Fruit fly (Drosophila melanogaster) whole organism, embryonic: ENCODE measurements around the gene Ir7g.

Experiments
- Atf3 ChIP-seq: fragments of 200-800 bp; sonication (Bioruptor generic); optimal IDR thresholded peaks from 3 replicates; lab custom pipeline; 2016; ENCODE audit warnings: missing biosample characterization, missing genetic modification characterization
- Bdp1 ChIP-seq: fragments of 200-800 bp; sonication (Bioruptor generic); optimal IDR thresholded peaks from 3 replicates; lab custom pipeline; 2016; ENCODE audit warnings: missing biosample characterization, missing genetic modification characterization
- CG10147 ChIP-seq: fragments of 200-800 bp; sonication (Bioruptor generic); optimal IDR thresholded peaks from 2 replicates; lab custom pipeline; 2019; ENCODE audit warnings: missing biosample characterization, mild to moderate bottlenecking, missing genetic modification characterization, moderate library complexity
- CG10462 ChIP-seq: fragments of 200-800 bp; sonication (Bioruptor generic); optimal IDR thresholded peaks from 2 replicates; lab custom pipeline; 2016; ENCODE audit warnings: missing biosample characterization, missing genetic modification characterization
- CG12236 ChIP-seq: fragments of 200-800 bp; sonication (Bioruptor generic); optimal IDR thresholded peaks from 2 replicates; lab custom pipeline; 2016; ENCODE audit warnings: missing biosample characterization, missing genetic modification characterization
- CG15269 ChIP-seq: fragments of 200-800 bp; sonication (Bioruptor generic); optimal IDR thresholded peaks from 2 replicates; lab custom pipeline; 2018; ENCODE audit warnings: missing biosample characterization, mild to moderate bottlenecking, missing genetic modification characterization, moderate library complexity
- CG17385 ChIP-seq: fragments of 200-800 bp; sonication (Bioruptor generic); optimal IDR thresholded peaks from 3 replicates; lab custom pipeline; 2018; ENCODE audit warnings: missing biosample characterization, mild to moderate bottlenecking, missing genetic modification characterization
- CG17612 ChIP-seq: fragments of 200-800 bp; sonication (Bioruptor generic); IDR thresholded peaks from 2 replicates; pipeline ENCODE4 v1.3.6; 2022; ENCODE audit warnings: missing biosample characterization, missing genetic modification characterization
- CG18599 ChIP-seq: fragments of 200-800 bp; sonication (Bioruptor generic); optimal IDR thresholded peaks from 3 replicates; lab custom pipeline; 2017; ENCODE audit warnings: missing biosample characterization, missing genetic modification characterization, mild to moderate bottlenecking, moderate library complexity, missing genetic modification reagents
- CG18619 ChIP-seq: fragments of 200-800 bp; sonication (Bioruptor generic); optimal IDR thresholded peaks from 3 replicates; lab custom pipeline; 2017; ENCODE audit warnings: missing biosample characterization, mild to moderate bottlenecking, missing genetic modification characterization
- CG2120 ChIP-seq: fragments of 200-800 bp; sonication (Bioruptor generic); optimal IDR thresholded peaks from 3 replicates; lab custom pipeline; 2016; ENCODE audit warnings: missing biosample characterization, missing genetic modification characterization
- CG32767 ChIP-seq: fragments of 200-800 bp; sonication (Bioruptor generic); IDR thresholded peaks from 2 replicates; pipeline ENCODE4 v1.3.6; 2022; ENCODE audit warnings: missing biosample characterization, missing genetic modification characterization
- CG33557 ChIP-seq: fragments of 200-800 bp; sonication (Bioruptor generic); optimal IDR thresholded peaks from 2 replicates; lab custom pipeline; 2019; ENCODE audit warnings: missing biosample characterization, mild to moderate bottlenecking, missing genetic modification characterization, moderate library complexity
- CG3995 ChIP-seq: fragments of 200-800 bp; sonication (Bioruptor generic); optimal IDR thresholded peaks from 3 replicates; lab custom pipeline; 2016; ENCODE audit warnings: missing biosample characterization, missing genetic modification characterization
- CG4360 ChIP-seq: fragments of 200-800 bp; sonication (Bioruptor generic); IDR thresholded peaks from 2 replicates; pipeline ENCODE4 v1.3.6; 2022; ENCODE audit warnings: missing biosample characterization, missing genetic modification characterization
- CG5245 ChIP-seq: fragments of 200-800 bp; sonication (Bioruptor generic); optimal IDR thresholded peaks from 3 replicates; lab custom pipeline; 2016; ENCODE audit warnings: missing biosample characterization, missing genetic modification characterization
- Camta ChIP-seq: fragments of 200-800 bp; sonication (Bioruptor generic); optimal IDR thresholded peaks from 2 replicates; lab custom pipeline; 2016; ENCODE audit warnings: missing biosample characterization, missing genetic modification characterization
- Dad ChIP-seq: fragments of 200-800 bp; sonication (Bioruptor generic); optimal IDR thresholded peaks from 3 replicates; lab custom pipeline; 2016; ENCODE audit warnings: missing biosample characterization, missing genetic modification characterization
- Dll ChIP-seq: fragments of 200-800 bp; sonication (Bioruptor generic); IDR thresholded peaks from 4 replicates; pipeline ENCODE4 v1.3.6; 2022; ENCODE audit warnings: missing biosample characterization, missing genetic modification characterization; ENCODE audit not compliant: partially characterized antibody
- Elba2 ChIP-seq: fragments of 200-800 bp; sonication (Bioruptor generic); optimal IDR thresholded peaks from 3 replicates; lab custom pipeline; 2016; ENCODE audit warnings: missing biosample characterization, missing genetic modification characterization
- Jarid2 ChIP-seq: fragments of 200-800 bp; sonication (Bioruptor generic); optimal IDR thresholded peaks from 3 replicates; lab custom pipeline; 2017; ENCODE audit warnings: mild to moderate bottlenecking, missing biosample characterization, missing genetic modification reagents, missing genetic modification characterization
- MESR4 ChIP-seq: fragments of 200-800 bp; sonication (Bioruptor generic); optimal IDR thresholded peaks from 2 replicates; lab custom pipeline; 2018; ENCODE audit warnings: missing biosample characterization, mild to moderate bottlenecking, missing genetic modification characterization, moderate library complexity
- NC2β ChIP-seq: fragments of 200-800 bp; sonication (Bioruptor generic); optimal IDR thresholded peaks from 2 replicates; lab custom pipeline; 2016; ENCODE audit warnings: missing biosample characterization, missing genetic modification characterization
- Sox100B ChIP-seq: fragments of 200-800 bp; sonication (Bioruptor generic); optimal IDR thresholded peaks from 3 replicates; lab custom pipeline; 2018; ENCODE audit warnings: missing biosample characterization, mild to moderate bottlenecking, missing genetic modification characterization
- Sox102F ChIP-seq: fragments of 200-800 bp; sonication (Bioruptor generic); optimal IDR thresholded peaks from 2 replicates; lab custom pipeline; 2018; ENCODE audit warnings: missing biosample characterization, mild to moderate bottlenecking, missing genetic modification characterization, moderate library complexity
- Sry-δ ChIP-seq: fragments of 200-800 bp; sonication (Bioruptor generic); optimal IDR thresholded peaks from 2 replicates; lab custom pipeline; 2016; ENCODE audit warnings: missing biosample characterization, missing genetic modification characterization
- Stat92E ChIP-seq, 3 experiments: fragments of >200 bp in 2 of 3; fragments of 200-800 bp in 1 of 3; sonication (Bioruptor generic) in 1 of 3; optimal IDR thresholded peaks; 2 replicates each; lab custom pipeline; 2017 to 2019; ENCODE audit warnings: missing biosample characterization in 3 of 3, missing genetic modification characterization in 3 of 3, mild to moderate bottlenecking in 1 of 3, moderate library complexity in 1 of 3
- ase ChIP-seq: fragments of 200-800 bp; sonication (Bioruptor generic); IDR thresholded peaks from 3 replicates; pipeline ENCODE4 v1.3.6; 2022; ENCODE audit warnings: missing biosample characterization, missing genetic modification characterization
- bigmax ChIP-seq: fragments of 200-800 bp; sonication (Bioruptor generic); optimal IDR thresholded peaks from 2 replicates; lab custom pipeline; 2018; ENCODE audit warnings: missing biosample characterization, mild to moderate bottlenecking, missing genetic modification characterization
- bowl ChIP-seq: fragments of 200-800 bp; sonication (Bioruptor generic); IDR thresholded peaks from 2 replicates; pipeline ENCODE4 v1.3.6; 2022; ENCODE audit warnings: missing biosample characterization, missing genetic modification characterization
- br ChIP-seq: fragments of >200 bp; optimal IDR thresholded peaks from 2 replicates; lab custom pipeline; 2017
- fd64A ChIP-seq: fragments of 200-800 bp; sonication (Bioruptor generic); optimal IDR thresholded peaks from 3 replicates; lab custom pipeline; 2018; ENCODE audit warnings: missing biosample characterization, mild to moderate bottlenecking, missing genetic modification characterization
- fu2 ChIP-seq: fragments of 200-800 bp; sonication (Bioruptor generic); optimal IDR thresholded peaks from 2 replicates; lab custom pipeline; 2016; ENCODE audit warnings: missing biosample characterization, missing genetic modification characterization
- gce ChIP-seq: fragments of 200-800 bp; sonication (Bioruptor generic); IDR thresholded peaks from 3 replicates; pipeline ENCODE4 v1.3.6; 2022; ENCODE audit warnings: missing biosample characterization, missing genetic modification characterization
- gro ChIP-seq: fragments of 200-800 bp; sonication (Bioruptor generic); optimal IDR thresholded peaks from 2 replicates; lab custom pipeline; 2016; ENCODE audit warnings: missing biosample characterization, missing genetic modification characterization
- insv ChIP-seq, 2 experiments: fragments of 200-800 bp; sonication (Bioruptor generic); optimal IDR thresholded peaks; 3 replicates each; lab custom pipeline; 2016 to 2018; ENCODE audit warnings: missing biosample characterization in 2 of 2, missing genetic modification characterization in 2 of 2
- kay ChIP-seq: fragments of 200-800 bp; sonication (Bioruptor generic); optimal IDR thresholded peaks from 2 replicates; lab custom pipeline; 2016; ENCODE audit warnings: missing biosample characterization, missing genetic modification characterization
- oc ChIP-seq: fragments of 200-800 bp; sonication (Bioruptor generic); optimal IDR thresholded peaks from 2 replicates; lab custom pipeline; 2018; ENCODE audit warnings: missing biosample characterization, mild to moderate bottlenecking, missing genetic modification characterization, moderate library complexity
- odd ChIP-seq: fragments of 200-800 bp; sonication (Bioruptor generic); optimal IDR thresholded peaks from 2 replicates; lab custom pipeline; 2017; ENCODE audit warnings: missing biosample characterization, mild to moderate bottlenecking, missing genetic modification characterization
- p53 ChIP-seq: fragments of 200-800 bp; sonication (Bioruptor generic); optimal IDR thresholded peaks from 2 replicates; lab custom pipeline; 2016; ENCODE audit warnings: missing biosample characterization, missing genetic modification characterization
- pho ChIP-seq: fragments of 200-800 bp; sonication (Bioruptor generic); optimal IDR thresholded peaks from 2 replicates; lab custom pipeline; 2016; ENCODE audit warnings: missing biosample characterization, missing genetic modification characterization
- pros ChIP-seq: fragments of 200-800 bp; sonication (Bioruptor generic); optimal IDR thresholded peaks from 3 replicates; lab custom pipeline; 2019; ENCODE audit warnings: missing biosample characterization, mild to moderate bottlenecking, missing genetic modification characterization, moderate library complexity
- pum ChIP-seq: fragments of 200-800 bp; sonication (Bioruptor generic); optimal IDR thresholded peaks from 2 replicates; lab custom pipeline; 2016; ENCODE audit warnings: missing biosample characterization, missing genetic modification characterization
- salm ChIP-seq: fragments of 200-800 bp; sonication (Bioruptor generic); optimal IDR thresholded peaks from 2 replicates; lab custom pipeline; 2018; ENCODE audit warnings: missing biosample characterization, mild to moderate bottlenecking, missing genetic modification characterization
- sim ChIP-seq: fragments of 200-800 bp; sonication (Bioruptor generic); IDR thresholded peaks from 2 replicates; pipeline ENCODE4 v1.3.6; 2022; ENCODE audit warnings: missing biosample characterization, missing genetic modification characterization
- slp2 ChIP-seq: fragments of 200-800 bp; sonication (Bioruptor generic); optimal IDR thresholded peaks from 2 replicates; lab custom pipeline; 2016; ENCODE audit warnings: missing biosample characterization, missing genetic modification characterization
- tap ChIP-seq: fragments of 200-800 bp; optimal IDR thresholded peaks from 3 replicates; lab custom pipeline; 2019; ENCODE audit warnings: missing biosample characterization, mild to moderate bottlenecking, missing genetic modification characterization, moderate library complexity
- unc-4 ChIP-seq: fragments of 200-800 bp; sonication (Bioruptor generic); IDR thresholded peaks from 2 replicates; pipeline ENCODE4 v1.3.6; 2022; ENCODE audit warnings: missing biosample characterization, missing genetic modification characterization; ENCODE audit not compliant: partially characterized antibody
- wek ChIP-seq: fragments of 200-800 bp; sonication (Bioruptor generic); optimal IDR thresholded peaks from 3 replicates; lab custom pipeline; 2018; ENCODE audit warnings: missing biosample characterization, mild to moderate bottlenecking, missing genetic modification characterization, moderate library complexity
- zen ChIP-seq: fragments of 200-800 bp; sonication (Bioruptor generic); optimal IDR thresholded peaks from 3 replicates; lab custom pipeline; 2018; ENCODE audit warnings: missing biosample characterization, mild to moderate bottlenecking, missing genetic modification characterization, moderate library complexity

Gene Ir7g

DNA sequence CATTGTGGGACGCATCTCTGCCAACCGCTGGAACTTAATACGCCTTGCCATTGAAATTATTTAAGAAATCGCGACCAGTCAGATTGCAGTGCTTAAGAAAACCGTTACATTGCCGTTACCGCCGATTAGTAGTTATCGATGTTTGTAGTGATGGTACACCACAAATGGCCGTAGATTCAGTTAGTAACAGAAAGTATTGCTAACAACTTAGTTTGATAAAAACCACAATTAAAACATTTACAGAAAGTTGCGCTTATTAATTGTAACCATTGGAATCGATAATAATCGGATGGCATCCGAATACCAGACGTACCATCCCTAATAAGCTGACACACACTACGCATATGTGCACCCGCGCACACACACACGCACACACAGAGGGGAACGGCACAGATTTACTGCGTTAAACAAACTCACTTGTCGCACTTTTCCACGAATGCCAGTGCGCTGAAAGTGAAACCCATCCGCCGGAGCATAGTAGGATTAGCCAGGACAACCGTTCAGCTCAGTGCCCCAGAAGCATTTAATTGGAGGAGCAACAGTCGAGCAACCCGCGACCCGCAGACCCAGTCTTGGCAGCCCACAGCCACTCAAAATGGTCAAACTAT, 35.7 kb downstream of the Ir7g start, which contains the start of the genes hdm and Ykt6 (continued):
- peak; percentile 76 for TF ChIP-seq pho
- TF ChIP-seq CG15269 (tag; lab: Kevin White, UChicago), result no peak
- TF ChIP-seq tap (tag; lab: Kevin White, UChicago), result no peak
- peak; percentile 70 for TF ChIP-seq CG17385 (GFP tag; lab: Kevin White, UChicago)
- TF ChIP-seq salm (tag; lab: Kevin White, UChicago), result peak; percentile 12
- TF ChIP-seq slp2 (GFP tag; lab: Kevin White, UChicago), result peak; percentile 67
- TF ChIP-seq CG3995 (GFP tag; lab: Kevin White, UChicago), result peak; percentile 88
- TF ChIP-seq CG12236 (GFP tag; lab: Kevin White, UChicago), result peak; percentile 34
- peak; percentile 51 for TF ChIP-seq p53 (GFP tag; lab: Kevin White, UChicago)
- peak; percentile 81 for TF ChIP-seq NC2β (GFP tag; lab: Kevin White, UChicago)
- peak; percentile 79 for TF ChIP-seq Bdp1
- TF ChIP-seq CG4360, result peak; percentile 44
- TF ChIP-seq CG18599 (GFP tag; lab: Kevin White, UChicago), result peak; percentile 73
- TF ChIP-seq CG17612 (GFP tag; lab: Robert Waterston, UW), result peak; percentile 62
- peak; percentile 80 for TF ChIP-seq pum (GFP tag; lab: Kevin White, UChicago)
- TF ChIP-seq CG18619 (GFP tag; lab: Kevin White, UChicago), result peak; percentile 51
- peak; percentile 69 for TF ChIP-seq Atf3
- peak in 1 of 3 experiments; percentile 10 for TF ChIP-seq Stat92E (GFP tag; optimal IDR thresholded peaks at IDR 0.05; lab: Kevin White, UChicago)
- no peak for TF ChIP-seq Jarid2
- peak in 1 of 2 experiments; percentile 45 for TF ChIP-seq insv (GFP tag; optimal IDR thresholded peaks at IDR 0.05; lab: Kevin White, UChicago)
- TF ChIP-seq CG33557 (GFP tag; lab: Kevin White, UChicago), result peak; percentile 66
- peak; percentile 70 for TF ChIP-seq fu2
- peak; percentile 97 for TF ChIP-seq unc-4 (GFP tag; lab: Robert Waterston, UW)
- peak; percentile 74 for TF ChIP-seq CG32767 (GFP tag; lab: Robert Waterston, UW)
- TF ChIP-seq MESR4 (GFP tag; lab: Kevin White, UChicago), result peak; percentile 94
- peak; percentile 5 for TF ChIP-seq Elba2 (GFP tag; lab: Kevin White, UChicago)
- TF ChIP-seq fd64A (GFP tag; lab: Kevin White, UChicago), result no peak
- peak; percentile 72 for TF ChIP-seq Dad (GFP tag; lab: Kevin White, UChicago)
- no peak for TF ChIP-seq br
- peak; percentile 79 for TF ChIP-seq Camta (GFP tag; lab: Kevin White, UChicago)
- TF ChIP-seq bowl (GFP tag; lab: Robert Waterston, UW), result peak; percentile 63; the same call in 1 of the 2 replicates
- peak; percentile 68 for TF ChIP-seq CG10462
- TF ChIP-seq kay (GFP tag; lab: Kevin White, UChicago), result peak; percentile 79
- no peak for TF ChIP-seq Sox102F
- TF ChIP-seq CG2120 (GFP tag; lab: Kevin White, UChicago), result peak; percentile 89
- no peak for TF ChIP-seq Sox100B (GFP tag; lab: Kevin White, UChicago)
- TF ChIP-seq wek (GFP tag; lab: Kevin White, UChicago), result peak; percentile 51
- TF ChIP-seq Sry-δ (GFP tag; lab: Kevin White, UChicago), result peak; percentile 98
- peak; percentile 98 for TF ChIP-seq Dll (GFP tag; lab: Robert Waterston, UW)
- TF ChIP-seq sim (GFP tag; lab: Robert Waterston, UW), result peak; percentile 73
- TF ChIP-seq gro (GFP tag; lab: Kevin White, UChicago), result peak; percentile 86
- TF ChIP-seq bigmax (GFP tag; lab: Kevin White, UChicago), result no peak
- peak; percentile 59; the same call in 1 of the 3 replicates for TF ChIP-seq ase (GFP tag; lab: Robert Waterston, UW)
- peak; percentile 76 for TF ChIP-seq CG5245 (GFP tag; lab: Kevin White, UChicago)
- no peak for TF ChIP-seq oc (tag; lab: Kevin White, UChicago)
- TF ChIP-seq CG10147 (GFP tag; lab: Kevin White, UChicago), result no peak
- no peak for TF ChIP-seq odd
- TF ChIP-seq pros (GFP tag; lab: Kevin White, UChicago), result no peak
- TF ChIP-seq gce, result no peak
- TF ChIP-seq zen, result peak; percentile 71
